Fruit fly (Drosophila melanogaster) whole organism, prepupa: ENCODE measurements around the gene Fatp1.

Experiments
- Blimp-1 ChIP-seq: fragments of 200-800 bp; sonication (Bioruptor generic); optimal IDR thresholded peaks from 3 replicates; lab custom pipeline; 2017; ENCODE audit warnings: missing biosample characterization, missing genetic modification characterization, mild to moderate bottlenecking, moderate library complexity, missing genetic modification reagents
- CG10631 ChIP-seq: fragments of 200-800 bp; sonication (Bioruptor generic); optimal IDR thresholded peaks from 2 replicates; lab custom pipeline; 2016; ENCODE audit warnings: missing biosample characterization, missing genetic modification characterization
- CG10669 ChIP-seq: fragments of 200-800 bp; sonication (Bioruptor generic); optimal IDR thresholded peaks from 3 replicates; lab custom pipeline; 2018; ENCODE audit warnings: missing biosample characterization, mild to moderate bottlenecking, missing genetic modification characterization, moderate library complexity
- CG11902 ChIP-seq: fragments of 200-800 bp; sonication (Bioruptor generic); optimal IDR thresholded peaks from 3 replicates; lab custom pipeline; 2016; ENCODE audit warnings: missing biosample characterization, missing genetic modification characterization
- CG15336 ChIP-seq: fragments of 200-800 bp; sonication (Bioruptor generic); IDR thresholded peaks from 2 replicates; pipeline ENCODE4 v1.3.6; 2022; ENCODE audit warnings: missing biosample characterization, missing genetic modification characterization
- CG1621 ChIP-seq: fragments of 200-800 bp; sonication (Bioruptor generic); optimal IDR thresholded peaks from 3 replicates; lab custom pipeline; 2018; ENCODE audit warnings: missing biosample characterization, mild to moderate bottlenecking, missing genetic modification characterization
- CG3032 ChIP-seq: fragments of 200-800 bp; optimal IDR thresholded peaks from 2 replicates; lab custom pipeline; 2019; ENCODE audit warnings: missing biosample characterization, mild to moderate bottlenecking, missing genetic modification characterization, moderate library complexity
- CG31627 ChIP-seq: fragments of 200-800 bp; sonication (Bioruptor generic); optimal IDR thresholded peaks from 3 replicates; lab custom pipeline; 2016; ENCODE audit warnings: missing biosample characterization, missing genetic modification characterization
- CG32006 ChIP-seq: fragments of 200-800 bp; sonication (Bioruptor generic); optimal IDR thresholded peaks from 3 replicates; lab custom pipeline; 2017; ENCODE audit warnings: missing biosample characterization, mild to moderate bottlenecking, missing genetic modification characterization
- CG34406 ChIP-seq: fragments of 200-800 bp; sonication (Bioruptor generic); optimal IDR thresholded peaks from 3 replicates; lab custom pipeline; 2016; ENCODE audit warnings: missing biosample characterization, missing genetic modification characterization
- CG6163 ChIP-seq: fragments of 200-800 bp; sonication (Bioruptor generic); IDR thresholded peaks from 3 replicates; pipeline ENCODE4 v1.3.6; 2022; ENCODE audit warnings: missing biosample characterization, missing genetic modification characterization
- CG6276 ChIP-seq: fragments of 200-800 bp; sonication (Bioruptor generic); optimal IDR thresholded peaks from 2 replicates; lab custom pipeline; 2017; ENCODE audit warnings: missing biosample characterization, mild to moderate bottlenecking, missing genetic modification characterization
- CG6808 ChIP-seq: fragments of 200-800 bp; sonication (Bioruptor generic); optimal IDR thresholded peaks from 3 replicates; lab custom pipeline; 2017; ENCODE audit warnings: missing biosample characterization, missing genetic modification characterization, mild to moderate bottlenecking, moderate library complexity, missing genetic modification reagents
- CG6854 ChIP-seq: fragments of 200-800 bp; sonication (Bioruptor generic); optimal IDR thresholded peaks from 2 replicates; lab custom pipeline; 2017; ENCODE audit warnings: missing biosample characterization, mild to moderate bottlenecking, missing genetic modification characterization
- CG7368 ChIP-seq: fragments of 200-800 bp; sonication (Bioruptor generic); optimal IDR thresholded peaks from 3 replicates; lab custom pipeline; 2016; ENCODE audit warnings: missing biosample characterization, missing genetic modification characterization
- CG8319 ChIP-seq: fragments of 200-800 bp; sonication (Bioruptor generic); optimal IDR thresholded peaks from 3 replicates; lab custom pipeline; 2016; ENCODE audit warnings: missing biosample characterization, missing genetic modification characterization
- CG9139 ChIP-seq: fragments of 200-800 bp; sonication (Bioruptor generic); optimal IDR thresholded peaks from 3 replicates; lab custom pipeline; 2017; ENCODE audit warnings: missing biosample characterization, mild to moderate bottlenecking, missing genetic modification characterization
- Eip78C ChIP-seq: fragments of 200-800 bp; sonication (Bioruptor generic); peaks from one replicate; lab custom pipeline; 2016; ENCODE audit warnings: missing biosample characterization, missing genetic modification characterization
- Eip93F ChIP-seq: fragments of 200-800 bp; sonication (Bioruptor generic); optimal IDR thresholded peaks from 2 replicates; lab custom pipeline; 2016; ENCODE audit warnings: missing biosample characterization, mild to moderate bottlenecking, missing genetic modification characterization
- Ets96B ChIP-seq: fragments of 200-800 bp; optimal IDR thresholded peaks from 2 replicates; lab custom pipeline; 2019; ENCODE audit warnings: missing biosample characterization, mild to moderate bottlenecking, missing genetic modification characterization, moderate library complexity
- Gug ChIP-seq: fragments of 200-800 bp; sonication (Bioruptor generic); IDR thresholded peaks from 2 replicates; pipeline ENCODE4 v1.3.6; 2022; ENCODE audit warnings: missing biosample characterization, missing genetic modification characterization
- Hr38 ChIP-seq: sonication (Bioruptor generic); optimal IDR thresholded peaks from 2 replicates; lab custom pipeline; 2016; ENCODE audit warnings: missing biosample characterization, missing genetic modification characterization
- Hr4 ChIP-seq: fragments of 200-800 bp; sonication (Bioruptor generic); optimal IDR thresholded peaks from 3 replicates; lab custom pipeline; 2016; ENCODE audit warnings: missing biosample characterization, missing genetic modification characterization
- Lpt ChIP-seq: fragments of 200-800 bp; sonication (Bioruptor generic); optimal IDR thresholded peaks from 3 replicates; lab custom pipeline; 2016; ENCODE audit warnings: missing biosample characterization, missing genetic modification characterization
- Met ChIP-seq: fragments of 200-800 bp; sonication (Bioruptor generic); optimal IDR thresholded peaks from 3 replicates; lab custom pipeline; 2016; ENCODE audit warnings: missing biosample characterization, missing genetic modification characterization
- OdsH ChIP-seq: fragments of 200-800 bp; sonication (Bioruptor generic); optimal IDR thresholded peaks from 3 replicates; lab custom pipeline; 2016; ENCODE audit warnings: missing biosample characterization, missing genetic modification characterization
- Smox ChIP-seq: fragments of 200-800 bp; sonication (Bioruptor generic); optimal IDR thresholded peaks from 3 replicates; lab custom pipeline; 2016; ENCODE audit warnings: missing biosample characterization, missing genetic modification characterization
- Sox102F ChIP-seq: fragments of 200-800 bp; sonication (Bioruptor generic); optimal IDR thresholded peaks from 2 replicates; lab custom pipeline; 2016; ENCODE audit warnings: missing biosample characterization, mild to moderate bottlenecking, missing genetic modification characterization
- Sox14 ChIP-seq: fragments of 200-800 bp; sonication (Bioruptor generic); optimal IDR thresholded peaks from 3 replicates; lab custom pipeline; 2016; ENCODE audit warnings: missing biosample characterization, missing genetic modification characterization
- Sox15 ChIP-seq: fragments of 200-800 bp; sonication (Bioruptor generic); optimal IDR thresholded peaks from 3 replicates; lab custom pipeline; 2016; ENCODE audit warnings: missing biosample characterization, missing genetic modification characterization
- achi ChIP-seq: fragments of 200-800 bp; sonication (Bioruptor generic); optimal IDR thresholded peaks from 3 replicates; lab custom pipeline; 2016; ENCODE audit warnings: missing biosample characterization, missing genetic modification characterization
- acj6 ChIP-seq: fragments of 200-800 bp; sonication (Bioruptor generic); optimal IDR thresholded peaks from 3 replicates; lab custom pipeline; 2016; ENCODE audit warnings: missing biosample characterization, missing genetic modification characterization
- cyc ChIP-seq: fragments of 200-800 bp; sonication (Bioruptor generic); optimal IDR thresholded peaks from 3 replicates; lab custom pipeline; 2016; ENCODE audit warnings: missing biosample characterization, missing genetic modification characterization
- dsx ChIP-seq: fragments of 200-800 bp; optimal IDR thresholded peaks from 3 replicates; lab custom pipeline; 2019; ENCODE audit warnings: missing biosample characterization, mild to moderate bottlenecking, missing genetic modification characterization, moderate library complexity; ENCODE audit not compliant: poor library complexity, severe bottlenecking
- esn ChIP-seq: fragments of 200-800 bp; sonication (Bioruptor generic); optimal IDR thresholded peaks from 2 replicates; lab custom pipeline; 2016; ENCODE audit warnings: missing biosample characterization, mild to moderate bottlenecking, missing genetic modification characterization, moderate library complexity
- fd85E ChIP-seq: fragments of 200-800 bp; sonication (Bioruptor generic); optimal IDR thresholded peaks from 3 replicates; lab custom pipeline; 2016; ENCODE audit warnings: missing biosample characterization, missing genetic modification characterization
- salr ChIP-seq, 2 experiments: fragments of 200-800 bp; sonication (Bioruptor generic); optimal IDR thresholded peaks; 3 replicates each; lab custom pipeline; 2016 to 2018; ENCODE audit warnings: missing biosample characterization in 2 of 2, missing genetic modification characterization in 2 of 2, mild to moderate bottlenecking in 1 of 2
- ss ChIP-seq, 2 experiments: fragments of 200-800 bp; sonication (Bioruptor generic); optimal IDR thresholded peaks; 2 replicates in 1 of 2; 3 replicates in 1 of 2; lab custom pipeline; 2017 to 2018; ENCODE audit warnings: mild to moderate bottlenecking in 2 of 2, missing biosample characterization in 2 of 2, missing genetic modification characterization in 2 of 2, moderate library complexity in 1 of 2
- topi ChIP-seq: fragments of 200-800 bp; sonication (Bioruptor generic); optimal IDR thresholded peaks from 3 replicates; lab custom pipeline; 2016; ENCODE audit warnings: missing biosample characterization, missing genetic modification characterization

Fatp1 gene

DNA sequence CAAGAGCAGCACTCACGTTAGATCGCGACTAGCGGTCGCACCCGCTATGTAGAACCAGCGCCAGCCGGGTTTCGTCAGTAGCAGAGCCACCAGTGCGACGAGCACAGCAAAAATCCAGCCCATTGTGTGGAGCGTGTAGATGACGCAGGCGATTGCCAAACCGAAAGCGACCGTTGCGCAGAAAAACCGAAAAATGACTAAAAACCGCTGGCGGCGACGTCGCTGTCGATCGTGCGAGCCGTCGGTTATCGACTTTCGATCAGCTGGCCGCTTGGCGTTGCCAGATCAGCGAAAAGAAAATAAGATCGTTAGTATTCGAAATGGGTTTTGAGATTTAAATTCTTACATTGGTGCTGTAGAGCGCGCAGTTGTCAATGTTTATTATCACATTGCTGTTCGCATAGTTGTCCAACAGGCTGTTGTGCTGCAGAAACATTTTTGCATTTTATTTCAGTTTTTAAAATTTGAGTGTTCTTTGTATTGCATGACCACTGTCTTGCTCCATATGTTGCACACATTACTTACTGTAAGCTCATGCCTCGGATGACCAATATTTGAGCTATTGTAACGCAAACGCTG lies 459 bp downstream of the Fatp1 start (continued):
- TF ChIP-seq CG8319: peak; percentile 17
- TF ChIP-seq Sox15 (GFP tag; lab: Kevin White, UChicago): peak; percentile 43
- no peak for TF ChIP-seq Gug (GFP tag; lab: Robert Waterston, UW)
- peak; percentile 29 for TF ChIP-seq CG6808 (GFP tag; lab: Kevin White, UChicago)
- peak; percentile 18 for TF ChIP-seq CG34406 (GFP tag; lab: Kevin White, UChicago)
- peak; percentile 18 for TF ChIP-seq CG1621 (tag; lab: Kevin White, UChicago)
- peak; percentile 56 for TF ChIP-seq Sox14 (GFP tag; lab: Kevin White, UChicago)
- peak; percentile 26 for TF ChIP-seq CG9139 (GFP tag; lab: Kevin White, UChicago)
- peak; percentile 31 for TF ChIP-seq Lpt (GFP tag; lab: Kevin White, UChicago)
- peak; percentile 37; the same call in 1 of the 2 replicates for TF ChIP-seq CG15336 (GFP tag; lab: Robert Waterston, UW)
- TF ChIP-seq OdsH: peak; percentile 42
- TF ChIP-seq CG6276 (GFP tag; lab: Kevin White, UChicago): peak; percentile 72
- peak; percentile 46 for TF ChIP-seq esn
- TF ChIP-seq achi (GFP tag; lab: Kevin White, UChicago): peak; percentile 28
- TF ChIP-seq CG10631 (GFP tag; lab: Kevin White, UChicago): peak; percentile 9
- TF ChIP-seq CG6163 (GFP tag; lab: Robert Waterston, UW): peak; percentile 30; the same call in 1 of the 3 replicates
- TF ChIP-seq CG31627 (GFP tag; lab: Kevin White, UChicago): peak; percentile 48
- TF ChIP-seq CG7368 (GFP tag; lab: Kevin White, UChicago): peak; percentile 61
- TF ChIP-seq CG32006 (GFP tag; lab: Kevin White, UChicago): peak; percentile 21
- TF ChIP-seq topi (GFP tag; lab: Kevin White, UChicago): peak; percentile 49
- peak; percentile 60 for TF ChIP-seq Hr4
- TF ChIP-seq fd85E: no peak
- no peak for TF ChIP-seq Sox102F (GFP tag; lab: Kevin White, UChicago)
- peak; percentile 22 for TF ChIP-seq dsx (GFP tag; lab: Kevin White, UChicago)
- TF ChIP-seq acj6: peak; percentile 51
- TF ChIP-seq Eip78C (GFP tag; lab: Kevin White, UChicago): peak; percentile 58
- no peak for TF ChIP-seq Hr38
- TF ChIP-seq Met (GFP tag; lab: Kevin White, UChicago): peak; percentile 18
- TF ChIP-seq CG3032: no peak
- peak in 1 of 2 experiments; percentile 10 for TF ChIP-seq salr (GFP tag; optimal IDR thresholded peaks at IDR 0.05; lab: Kevin White, UChicago)
- TF ChIP-seq Blimp-1 (GFP tag; lab: Kevin White, UChicago): no peak
- peak; percentile 43 to 51 for TF ChIP-seq ss (GFP tag; optimal IDR thresholded peaks at IDR 0.05; lab: Kevin White, UChicago)
- peak; percentile 49 for TF ChIP-seq Smox (GFP tag; lab: Kevin White, UChicago)
- TF ChIP-seq CG6854: peak; percentile 81
- TF ChIP-seq Ets96B (tag; lab: Kevin White, UChicago): peak; percentile 17
- peak; percentile 42 for TF ChIP-seq cyc (GFP tag; lab: Kevin White, UChicago)
- peak; percentile 16 for TF ChIP-seq CG10669 (GFP tag; lab: Kevin White, UChicago)

DNA sequence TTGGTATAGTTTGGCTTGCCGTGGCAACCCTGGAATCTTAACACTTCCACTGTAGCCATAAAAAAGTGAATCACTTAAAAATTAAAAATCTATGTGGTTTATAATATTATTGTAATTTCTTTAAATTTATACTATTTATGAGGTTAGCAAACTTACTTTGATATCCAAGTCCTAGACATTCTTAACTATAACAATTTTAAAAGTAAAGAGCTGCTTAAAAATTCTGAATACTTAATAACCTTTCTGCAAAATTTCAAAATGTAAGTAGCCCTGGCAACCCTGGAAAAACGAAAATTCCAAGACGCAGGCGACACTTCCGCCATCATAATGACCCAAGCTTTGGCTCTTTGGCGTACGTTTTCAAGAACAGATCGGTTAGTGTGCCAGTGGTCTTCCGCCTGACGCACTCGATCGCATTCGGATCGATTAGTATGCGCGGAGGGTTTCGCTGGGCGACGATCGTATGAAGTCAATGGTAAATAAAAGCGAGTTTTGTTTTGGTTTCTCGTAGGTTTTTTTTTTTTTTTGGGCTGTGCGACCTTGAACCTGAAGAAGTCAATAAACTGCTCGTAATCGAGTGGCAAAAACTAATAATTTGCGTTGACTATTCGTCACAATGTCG lies 1.4 kb downstream of the Fatp1 start:
- no peak for TF ChIP-seq Eip93F
- TF ChIP-seq CG11902: no peak
- no peak for TF ChIP-seq Ets96B (tag; lab: Kevin White, UChicago)
